Worm (Caenorhabditis elegans) whole organism, L4/young adult: ENCODE results near the gene C52E2.4.

Experiments used
- W03F9.2 ChIP-seq: fragments of 150-350 bp; optimal IDR thresholded peaks from 2 replicates; lab custom pipeline; 2014; ENCODE audit warnings: missing biosample characterization, missing genetic modification characterization
- dao-5 ChIP-seq: sonication (generic microtip); optimal IDR thresholded peaks from 2 replicates; lab custom pipeline; 2016; ENCODE audit warnings: missing genotype, missing genetic modification characterization, moderate library complexity, missing compliant biosample characterization
- him-1 ChIP-seq: sonication (generic microtip); optimal IDR thresholded peaks from 2 replicates; lab custom pipeline; 2016; ENCODE audit warnings: missing genotype, missing genetic modification reagents, missing genetic modification characterization, missing compliant biosample characterization

DNA sequence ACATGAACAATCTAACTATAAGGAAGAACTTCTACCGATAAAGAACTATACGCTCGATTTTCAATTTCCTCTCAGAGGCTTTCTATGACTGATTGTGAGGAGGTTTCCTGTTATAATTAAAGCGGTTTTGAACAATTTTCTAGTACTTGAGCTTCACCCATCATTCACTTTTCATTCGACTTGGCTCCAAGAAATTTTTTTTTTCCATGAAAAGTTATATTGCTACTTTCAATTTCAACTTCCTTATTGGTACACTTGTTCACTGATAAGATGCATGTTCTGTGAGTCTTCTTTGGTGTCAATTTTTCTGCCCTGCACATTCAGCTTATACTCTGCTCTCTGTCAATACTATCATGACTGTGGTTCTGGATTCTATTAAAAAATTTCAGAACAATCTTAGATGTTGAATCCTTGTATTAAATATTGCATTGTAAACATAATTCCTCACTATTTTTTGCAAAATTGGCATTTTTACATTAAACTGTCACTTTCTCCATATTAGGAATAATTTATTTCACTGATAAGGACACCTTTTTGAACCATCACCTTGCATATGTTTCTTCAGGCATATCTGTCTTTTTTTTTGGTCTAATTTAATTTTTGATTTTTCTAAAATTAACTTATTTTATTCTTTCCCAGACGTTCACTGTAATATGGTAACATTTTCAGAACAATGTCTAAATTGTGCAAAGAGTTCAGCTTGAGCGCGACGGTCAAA lies 28.1 kb downstream of the C52E2.4 start, which contains the start of gene math-10:
- no peak for TF ChIP-seq W03F9.2 (tag; lab: Kevin White, UChicago)
- TF ChIP-seq him-1: no peak
- no peak for TF ChIP-seq dao-5 (tag; lab: Kevin White, UChicago)
